Fruit fly (Drosophila melanogaster): ENCODE results near the gene Alg7.

The Alg7 gene

dm6 chr2L:13176123-13176522 lies 2.9 kb upstream of the Alg7 start, which contains the start of gene CG43925:
Gene CG43925, plus strand, starts transcription at chr2L:13176423.
- TF ChIP-seq CG8478 (optimal IDR thresholded peaks at IDR 0.05): no peak
- TF ChIP-seq CTCF (optimal IDR thresholded peaks at IDR 0.05): no peak

DNA sequence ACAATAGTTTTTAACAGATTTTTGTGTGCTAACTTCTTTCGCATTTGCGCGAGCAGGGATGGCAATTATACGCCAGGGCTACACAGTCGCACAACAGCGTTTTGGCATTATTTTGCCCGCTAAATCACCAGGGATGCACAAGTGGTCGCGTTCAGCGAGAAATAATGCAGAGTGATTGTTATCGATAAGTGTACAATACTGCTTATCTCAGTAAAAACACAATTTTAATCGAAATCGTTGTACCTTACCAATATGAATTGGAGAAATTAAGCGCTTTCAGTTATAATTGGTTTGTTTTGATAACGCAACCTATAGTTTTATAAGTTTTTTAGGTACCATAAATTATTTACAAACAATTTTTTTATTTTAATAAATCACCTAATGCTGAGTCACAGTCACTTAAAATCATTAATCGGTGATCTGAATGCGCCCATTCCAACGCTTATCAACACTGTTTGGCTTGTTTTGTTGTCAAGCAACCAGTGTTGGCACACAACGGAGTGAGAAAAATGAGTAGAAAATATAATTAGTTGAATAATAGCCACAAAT lies 2.3 kb upstream of the Alg7 start, which contains the start of the genes Sfmbt and CG5439:
Gene Sfmbt (minus strand): TSS at position 85 of the 549 bp plus-strand sequence.
Gene CG5439 (plus strand): TSS at position 450 of the 549 bp plus-strand sequence.
- peak in 1 of 2 experiments; percentile 9 for TF ChIP-seq CTCF (optimal IDR thresholded peaks at IDR 0.05)
- no peak for TF ChIP-seq CG8478 (optimal IDR thresholded peaks at IDR 0.05)

DNA sequence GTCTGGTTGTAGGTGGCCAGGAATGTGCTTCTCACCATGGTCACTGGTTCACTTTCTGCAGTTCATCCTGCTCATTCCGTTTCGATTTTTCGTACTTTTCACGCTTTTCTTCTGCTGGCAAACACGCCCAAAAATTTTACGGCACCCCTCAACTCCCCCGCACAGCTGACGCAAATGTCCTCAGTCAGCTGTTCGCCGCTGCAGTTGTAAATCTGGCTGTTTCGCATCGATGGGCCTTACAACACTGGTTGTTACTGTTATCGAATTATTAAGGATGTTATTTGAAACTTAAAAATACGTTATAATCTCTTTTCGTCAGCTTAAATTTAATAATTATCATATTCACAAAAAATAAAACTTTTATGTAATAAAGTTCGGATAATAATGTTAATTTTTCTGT lies 3.4 kb downstream of the Alg7 start, which contains the start of gene Mgat3:
Gene Mgat3 (minus strand): TSS at position 182 of the 400 bp plus-strand sequence.
- TF ChIP-seq CTCF (optimal IDR thresholded peaks at IDR 0.05) (no peak), CG8478 (optimal IDR thresholded peaks at IDR 0.05) (no peak)

DNA sequence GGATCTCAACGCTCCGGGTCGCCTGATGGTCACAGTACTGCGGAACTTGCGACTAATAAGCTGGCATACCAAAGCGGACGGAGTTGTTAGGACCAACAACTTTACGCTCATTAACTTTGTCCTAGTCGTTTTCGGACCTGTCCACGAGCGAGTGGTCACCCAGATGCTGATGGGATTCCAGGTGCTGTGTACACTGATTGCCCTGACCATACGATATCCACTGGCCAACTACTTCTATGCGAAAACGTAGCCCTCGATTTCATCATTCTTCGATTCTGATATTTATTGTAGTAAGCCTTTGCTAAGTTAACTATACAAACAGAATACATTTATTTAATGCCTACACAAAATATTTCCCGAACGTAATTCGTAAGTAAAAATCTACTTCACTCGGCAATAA lies 4.1 kb downstream of the Alg7 start, which contains the start of gene Rsph1:
Gene Rsph1 (plus strand): TSS at position 301 of the 400 bp plus-strand sequence.
- TF ChIP-seq CTCF (optimal IDR thresholded peaks at IDR 0.05) (no peak), CG8478 (optimal IDR thresholded peaks at IDR 0.05) (no peak)

dm6 chr2L:13190534-13190933 lies 11.5 kb downstream of the Alg7 start:
- no peak for TF ChIP-seq CG8478 (optimal IDR thresholded peaks at IDR 0.05)
- no peak for TF ChIP-seq CTCF (optimal IDR thresholded peaks at IDR 0.05)

- TF ChIP-seq CTCF (optimal IDR thresholded peaks at IDR 0.05) (no peak), CG8478 (optimal IDR thresholded peaks at IDR 0.05) (no peak)
These were observed 12.1 kb downstream of the Alg7 start for dm6 chr2L:13191052-13191678.

- TF ChIP-seq CTCF (optimal IDR thresholded peaks at IDR 0.05) (no peak), CG8478 (optimal IDR thresholded peaks at IDR 0.05) (no peak)
These were observed 12.8 kb downstream of the Alg7 start, which contains the start of the genes CG16974 and Edem2 for dm6 chr2L:13191894-13192293. Gene CG16974, minus strand, starts transcription at chr2L:13191979. Gene Edem2, plus strand, starts transcription at chr2L:13192201.

DNA sequence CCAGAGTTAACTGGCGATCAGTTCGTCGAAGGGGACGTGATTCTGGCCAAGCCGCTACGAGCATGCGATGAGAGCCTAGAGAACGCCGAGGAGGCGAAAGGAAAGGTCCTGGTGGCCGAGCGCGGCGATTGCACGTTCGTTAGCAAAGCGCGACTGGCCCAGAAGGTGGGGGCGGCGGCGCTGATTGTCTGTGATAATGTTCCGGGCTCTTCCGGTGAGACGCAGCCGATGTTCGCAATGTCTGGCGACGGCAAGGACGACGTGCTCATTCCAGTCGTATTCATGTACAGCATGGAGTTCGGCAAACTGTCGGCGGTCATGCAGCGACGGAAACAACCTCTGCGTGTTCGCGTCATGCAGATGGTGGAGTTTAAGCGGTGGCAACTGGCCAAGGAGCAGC lies 16.8 kb downstream of the Alg7 start:
- no peak for TF ChIP-seq CTCF (optimal IDR thresholded peaks at IDR 0.05)

dm6 chr2L:13202960-13203436 lies 24.0 kb downstream of the Alg7 start, which contains the start of gene CG16972:
Gene CG16972, minus strand, starts transcription at chr2L:13203295.
- no peak for TF ChIP-seq CG8478 (optimal IDR thresholded peaks at IDR 0.05)
- TF ChIP-seq CTCF (optimal IDR thresholded peaks at IDR 0.05): no peak

- TF ChIP-seq CTCF (optimal IDR thresholded peaks at IDR 0.05) (no peak), CG8478 (optimal IDR thresholded peaks at IDR 0.05) (no peak)
These were observed 24.5 kb downstream of the Alg7 start, which contains the start of gene Pect for dm6 chr2L:13203437-13204137. Gene Pect, plus strand, starts transcription at chr2L:13203762.

DNA sequence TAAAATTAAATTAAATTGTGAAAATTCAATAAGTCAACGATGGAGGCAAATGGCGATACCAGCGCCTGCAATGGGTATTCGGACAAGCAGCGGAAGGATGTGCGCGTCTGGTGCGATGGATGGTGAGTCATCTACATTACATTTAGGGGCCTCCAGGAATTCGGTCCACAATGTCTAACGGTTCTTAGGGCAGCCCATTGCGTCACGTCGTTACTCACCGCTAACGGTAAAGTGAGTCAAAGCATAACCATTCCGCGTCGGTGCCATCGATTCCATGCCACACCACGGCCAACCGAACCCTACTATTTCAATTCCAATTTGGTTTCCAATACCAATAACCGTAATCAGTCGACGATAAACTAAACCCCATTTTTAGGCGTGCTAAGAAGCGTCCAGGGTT lies 25.1 kb downstream of the Alg7 start:
- TF ChIP-seq CG8478 (optimal IDR thresholded peaks at IDR 0.05) (no peak), CTCF (optimal IDR thresholded peaks at IDR 0.05) (no peak)

DNA sequence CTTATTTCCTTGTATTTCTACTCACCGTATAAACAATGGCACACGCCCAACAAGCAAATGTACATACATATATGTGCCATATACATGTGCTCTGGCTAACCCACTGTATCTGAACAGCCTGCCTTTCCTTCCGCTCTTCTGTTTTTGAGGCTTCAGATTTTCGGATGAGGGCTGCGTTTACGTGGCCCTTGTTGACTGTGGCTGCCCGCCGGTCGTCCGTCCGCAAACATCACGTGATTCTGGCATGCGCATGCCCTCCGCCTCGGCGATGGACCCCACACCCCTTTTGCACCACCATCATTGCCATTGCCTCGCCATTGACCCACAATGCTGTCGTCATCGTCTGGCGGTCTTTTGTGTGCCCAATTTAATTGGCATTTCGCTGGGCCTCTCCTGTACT lies 26.2 kb downstream of the Alg7 start:
- TF ChIP-seq CTCF (optimal IDR thresholded peaks at IDR 0.05) (no peak), CG8478 (optimal IDR thresholded peaks at IDR 0.05) (no peak)

- TF ChIP-seq CG8478 (optimal IDR thresholded peaks at IDR 0.05) (no peak), CTCF (optimal IDR thresholded peaks at IDR 0.05) (no peak)
These were observed 27.1 kb downstream of the Alg7 start for dm6 chr2L:13206077-13206668.

- no peak for TF ChIP-seq CTCF (optimal IDR thresholded peaks at IDR 0.05)
- no peak for TF ChIP-seq CG8478 (optimal IDR thresholded peaks at IDR 0.05)
These were observed 27.9 kb downstream of the Alg7 start for dm6 chr2L:13206857-13207463.

All from S2 (cell line).